Worm (Caenorhabditis elegans): ENCODE data around the gene F09E10.6.

- TF ChIP-seq aptf-3 (GFP tag; IDR thresholded peaks at IDR 0.05), result no peak
- TF ChIP-seq snpc-4 (GFP tag; optimal IDR thresholded peaks at IDR 0.05), result no peak
- no peak for TF ChIP-seq snpc-4 (tag; optimal IDR thresholded peaks at IDR 0.05)
- TF ChIP-seq ZK185.1 (tag; optimal IDR thresholded peaks at IDR 0.05; ENCODE audit: poor library complexity, severe bottlenecking), result no peak
- no peak for TF ChIP-seq unc-62 (GFP tag; optimal IDR thresholded peaks at IDR 0.05)
These were observed 49.5 kb upstream of the F09E10.6 start, which contains the start of gene K06A9.1 for ce11 chrX:1546878-1547555.

All from whole organism, young adult.